Fruit fly (Drosophila melanogaster): Measurements from ENCODE around the gene RpL3.

Gene RpL3

dm6 chr3R:11196648-11197388 lies 24.9 kb upstream of the RpL3 start (continued):
- TF ChIP-seq CG2120 (GFP tag; optimal IDR thresholded peaks at IDR 0.05) (peak; percentile 98), dan (GFP tag; IDR thresholded peaks at IDR 0.05) (peak; percentile 64; the same call in 1 of the 2 replicates), br (optimal IDR thresholded peaks at IDR 0.05) (no peak), hkb (optimal IDR thresholded peaks at IDR 0.05) (no peak), hkb (GFP tag; IDR thresholded peaks at IDR 0.05) (peak; percentile 98), crol (GFP tag; IDR thresholded peaks at IDR 0.05) (peak; percentile 73), hth (optimal IDR thresholded peaks at IDR 0.05) (no peak), CG8944 (GFP tag; optimal IDR thresholded peaks at IDR 0.05) (peak; percentile 78), CG32532 (GFP tag; IDR thresholded peaks at IDR 0.05) (peak; percentile 99), seq (GFP tag; IDR thresholded peaks at IDR 0.05) (peak; percentile 98), Eip74EF (GFP tag; optimal IDR thresholded peaks at IDR 0.05) (peak in 1 of 2 experiments; percentile 100), cas (GFP tag; IDR thresholded peaks at IDR 0.05) (peak; percentile 94), CG17328 (GFP tag; IDR thresholded peaks at IDR 0.05) (peak; percentile 95), CoRest (tag; optimal IDR thresholded peaks at IDR 0.05) (peak; percentile 100), CG16779 (GFP tag; IDR thresholded peaks at IDR 0.05) (peak; percentile 91), sens (GFP tag) (peak; percentile 97), bsh (GFP tag; optimal IDR thresholded peaks at IDR 0.05) (peak in 1 of 2 experiments; percentile 98), CG7556 (GFP tag; optimal IDR thresholded peaks at IDR 0.05) (peak; percentile 100), ind (GFP tag; optimal IDR thresholded peaks at IDR 0.05) (peak; percentile 98), zfh2 (GFP tag; optimal IDR thresholded peaks at IDR 0.05) (peak; percentile 94), CG17385 (GFP tag; optimal IDR thresholded peaks at IDR 0.05) (peak; percentile 96), HLHmδ (GFP tag; optimal IDR thresholded peaks at IDR 0.05) (no peak), lov (optimal IDR thresholded peaks at IDR 0.05) (no peak), lov (GFP tag; IDR thresholded peaks at IDR 0.05) (peak; percentile 88; the same call in 2 of the 3 replicates), prd (optimal IDR thresholded peaks at IDR 0.05) (no peak), prd (GFP tag; IDR thresholded peaks at IDR 0.05) (peak; percentile 98), MBD-R2 (GFP tag; IDR thresholded peaks at IDR 0.05) (peak; percentile 94), esg (GFP tag; conservative IDR thresholded peaks at IDR 0.05) (peak; percentile 99), otp (GFP tag; IDR thresholded peaks at IDR 0.05) (peak; percentile 90), Ravus (GFP tag; IDR thresholded peaks at IDR 0.05) (peak; percentile 94), sob (GFP tag; IDR thresholded peaks at IDR 0.05) (peak; percentile 99), ara (GFP tag; IDR thresholded peaks at IDR 0.05) (peak; percentile 96), CG13296 (GFP tag; optimal IDR thresholded peaks at IDR 0.05) (peak; percentile 99), hbn (GFP tag; IDR thresholded peaks at IDR 0.05; ENCODE audit: partially characterized antibody) (no peak), rib (GFP tag; IDR thresholded peaks at IDR 0.05) (peak; percentile 98), CG11504 (tag; optimal IDR thresholded peaks at IDR 0.05) (peak; percentile 99), stwl (tag; optimal IDR thresholded peaks at IDR 0.05) (no peak), D19B (GFP tag; optimal IDR thresholded peaks at IDR 0.05) (peak; percentile 96), CG12155 (GFP tag; optimal IDR thresholded peaks at IDR 0.05) (peak; percentile 94), CG12391 (tag; optimal IDR thresholded peaks at IDR 0.05) (peak; percentile 99), CG32772 (GFP tag; IDR thresholded peaks at IDR 0.05) (peak; percentile 98), Lim3 (GFP tag; IDR thresholded peaks at IDR 0.05) (peak; percentile 96), Six4 (GFP tag; optimal IDR thresholded peaks at IDR 0.05) (peak; percentile 98), Dfd (GFP tag; optimal IDR thresholded peaks at IDR 0.05) (peak in 1 of 2 experiments; percentile 95), CG32767 (GFP tag; IDR thresholded peaks at IDR 0.05) (peak; percentile 99), CG42726 (GFP tag; IDR thresholded peaks at IDR 0.05; ENCODE audit: partially characterized antibody) (no peak), CG7963 (GFP tag; IDR thresholded peaks at IDR 0.05; ENCODE audit: partially characterized antibody) (no peak), zfh1 (GFP tag; IDR thresholded peaks at IDR 0.05) (peak; percentile 97), CG2678 (tag; optimal IDR thresholded peaks at IDR 0.05) (peak; percentile 100), TFAM (GFP tag; optimal IDR thresholded peaks at IDR 0.05) (peak; percentile 69), HLH3B (GFP tag; IDR thresholded peaks at IDR 0.05) (peak; percentile 98), h (optimal IDR thresholded peaks at IDR 0.05) (no peak)
